Fruit fly (Drosophila melanogaster): ENCODE data around the gene CG7255.

The CG7255 gene

dm6 chr3L:15304224-15305035 lies at the start of gene CG7255 (continued):
- no peak for TF ChIP-seq dimm (GFP tag; IDR thresholded peaks at IDR 0.05)
- TF ChIP-seq Fer1 (GFP tag; optimal IDR thresholded peaks at IDR 0.05), result no peak
- no peak for TF ChIP-seq trem (tag; optimal IDR thresholded peaks at IDR 0.05)
- no peak for TF ChIP-seq Dek (tag; optimal IDR thresholded peaks at IDR 0.05)
- TF ChIP-seq nau (GFP tag; optimal IDR thresholded peaks at IDR 0.05), result no peak
- TF ChIP-seq HmgZ (tag; optimal IDR thresholded peaks at IDR 0.05), result peak; percentile 38
- TF ChIP-seq Awh (GFP tag; IDR thresholded peaks at IDR 0.05), result no peak
- TF ChIP-seq salm (tag; optimal IDR thresholded peaks at IDR 0.05), result no peak
- no peak for TF ChIP-seq bigmax (GFP tag; optimal IDR thresholded peaks at IDR 0.05)
- TF ChIP-seq CG34422 (GFP tag; IDR thresholded peaks at IDR 0.05), result no peak
- peak; percentile 40 for TF ChIP-seq mirr (GFP tag; optimal IDR thresholded peaks at IDR 0.05)
- TF ChIP-seq CG11085 (GFP tag; IDR thresholded peaks at IDR 0.05), result no peak
- TF ChIP-seq CG8388 (GFP tag; optimal IDR thresholded peaks at IDR 0.05), result no peak
- TF ChIP-seq bsh (GFP tag; optimal IDR thresholded peaks at IDR 0.05), result peak in 1 of 2 experiments; percentile 4
- TF ChIP-seq CG3847 (GFP tag; IDR thresholded peaks at IDR 0.05), result no peak
- no peak for TF ChIP-seq danr (GFP tag; IDR thresholded peaks at IDR 0.05)
- no peak for TF ChIP-seq CG8281 (tag; optimal IDR thresholded peaks at IDR 0.05)
- peak; percentile 32; the same call in 2 of the 3 replicates for TF ChIP-seq row (GFP tag; IDR thresholded peaks at IDR 0.05)
- TF ChIP-seq trh (GFP tag; optimal IDR thresholded peaks at IDR 0.05), result no peak
- peak; percentile 46 for TF ChIP-seq CG13894 (tag; optimal IDR thresholded peaks at IDR 0.05)
- TF ChIP-seq ATbp (GFP tag; optimal IDR thresholded peaks at IDR 0.05), result peak; percentile 10
- TF ChIP-seq CG14050 (GFP tag; IDR thresholded peaks at IDR 0.05), result no peak
- TF ChIP-seq CG7963 (GFP tag; IDR thresholded peaks at IDR 0.05; ENCODE audit: partially characterized antibody), result no peak
- no peak for TF ChIP-seq Oaz (GFP tag; IDR thresholded peaks at IDR 0.05)
- TF ChIP-seq tx (GFP tag; optimal IDR thresholded peaks at IDR 0.05), result no peak
- no peak for TF ChIP-seq toy (GFP tag; IDR thresholded peaks at IDR 0.05)
- no peak for TF ChIP-seq nerfin-1 (tag; optimal IDR thresholded peaks at IDR 0.05)
- TF ChIP-seq CG15514 (GFP tag; optimal IDR thresholded peaks at IDR 0.05), result no peak
- TF ChIP-seq stwl (tag; optimal IDR thresholded peaks at IDR 0.05), result no peak
- TF ChIP-seq z (GFP tag; IDR thresholded peaks at IDR 0.05), result no peak
- 0 out of 3 replicates have a peak, but pooled peaks have one; percentile 6 for TF ChIP-seq CG2889 (GFP tag; IDR thresholded peaks at IDR 0.05)
- TF ChIP-seq CG5953 (GFP tag; IDR thresholded peaks at IDR 0.05), result no peak
- peak; percentile 13; the same call in 1 of the 3 replicates for TF ChIP-seq ci (GFP tag; IDR thresholded peaks at IDR 0.05)
- TF ChIP-seq CG4730 (GFP tag; IDR thresholded peaks at IDR 0.05), result no peak
- TF ChIP-seq CG30020 (tag; optimal IDR thresholded peaks at IDR 0.05), result no peak
- peak; percentile 47 for TF ChIP-seq CG1832 (GFP tag; optimal IDR thresholded peaks at IDR 0.05)
- no peak for TF ChIP-seq repo (GFP tag; optimal IDR thresholded peaks at IDR 0.05)
- no peak; the same call in 1 of the 2 replicates for TF ChIP-seq vvl (GFP tag; IDR thresholded peaks at IDR 0.05)
- no peak; the same call in 1 of the 2 replicates for TF ChIP-seq ranshi (GFP tag; IDR thresholded peaks at IDR 0.05)
- peak; percentile 19 for TF ChIP-seq Meics (GFP tag; optimal IDR thresholded peaks at IDR 0.05)
- no peak for TF ChIP-seq Mrtf (GFP tag; IDR thresholded peaks at IDR 0.05)
- TF ChIP-seq CG11247 (GFP tag; IDR thresholded peaks at IDR 0.05), result no peak
- peak; percentile 56; the same call in 2 of the 3 replicates for TF ChIP-seq Aef1 (GFP tag; IDR thresholded peaks at IDR 0.05)
- TF ChIP-seq chif (GFP tag; optimal IDR thresholded peaks at IDR 0.05), result no peak
- no peak for TF ChIP-seq Dbx (GFP tag; IDR thresholded peaks at IDR 0.05)
- no peak for TF ChIP-seq E2f2 (GFP tag; IDR thresholded peaks at IDR 0.05)
- TF ChIP-seq HmgD (GFP tag; optimal IDR thresholded peaks at IDR 0.05), result no peak
- TF ChIP-seq lbe (GFP tag; optimal IDR thresholded peaks at IDR 0.05), result no peak
- TF ChIP-seq oc (tag; optimal IDR thresholded peaks at IDR 0.05), result no peak
- no peak for TF ChIP-seq unpg (GFP tag; optimal IDR thresholded peaks at IDR 0.05)

All from whole organism, embryonic.